Worm (Caenorhabditis elegans): ENCODE data around the gene tmem-131.
"Not testable (repeated sequence)": the region's sequence is repeated elsewhere in the genome, so short reads cannot be mapped to it uniquely, and the experiment has no call there.

tmem-131 gene

ce11 chrIII:5042112-5042511 lies 44.2 kb upstream of the tmem-131 start, which contains the start of gene nlp-43:
Gene nlp-43 (plus strand): TSS chrIII:5042412.
- TF ChIP-seq lim-7 (GFP tag; IDR thresholded peaks at IDR 0.05) = no peak
- no peak for TF ChIP-seq vab-7 (GFP tag; IDR thresholded peaks at IDR 0.05)
- TF ChIP-seq nhr-48 (tag; optimal IDR thresholded peaks at IDR 0.05) = no peak
- no peak for TF ChIP-seq dmd-9 (GFP tag; IDR thresholded peaks at IDR 0.05)
- no peak for TF ChIP-seq lin-1 (GFP tag; IDR thresholded peaks at IDR 0.05)
- no peak for TF ChIP-seq lin-13 (GFP tag; optimal IDR thresholded peaks at IDR 0.05)

- TF ChIP-seq ceh-28 (tag; optimal IDR thresholded peaks at IDR 0.05) (no peak), dmd-9 (GFP tag; IDR thresholded peaks at IDR 0.05) (no peak), ces-1 (GFP tag; optimal IDR thresholded peaks at IDR 0.05) (no peak), F26F4.8 (GFP tag; conservative IDR thresholded peaks at IDR 0.05) (no peak), ceh-44 (GFP tag; IDR thresholded peaks at IDR 0.05) (no peak), R02D3.7 (tag; optimal IDR thresholded peaks at IDR 0.05) (no peak), zip-11 (GFP tag; IDR thresholded peaks at IDR 0.05) (no peak), pqm-1 (tag; optimal IDR thresholded peaks at IDR 0.05) (no peak), jun-1 (tag; optimal IDR thresholded peaks at IDR 0.05) (no peak), unc-39 (tag; optimal IDR thresholded peaks at IDR 0.05) (no peak), zag-1 (tag; optimal IDR thresholded peaks at IDR 0.05) (no peak), F37D6.2 (tag; optimal IDR thresholded peaks at IDR 0.05) (no peak)
Observed at ce11 chrIII:5036158-5036557, 38.2 kb upstream of the tmem-131 start, which contains the start of gene C45G9.6. Gene C45G9.6 (plus strand): TSS chrIII:5036458.

- TF ChIP-seq pha-4 (GFP tag; IDR thresholded peaks at IDR 0.05) = peak; percentile 89
- not testable (repeated sequence) for TF ChIP-seq pha-4 (tag; optimal IDR thresholded peaks at IDR 0.05)
- peak; percentile 88 for TF ChIP-seq set-16 (GFP tag; IDR thresholded peaks at IDR 0.05)
- TF ChIP-seq arid-1 (GFP tag; conservative IDR thresholded peaks at IDR 0.05) = peak; percentile 92
- peak; percentile 63 for TF ChIP-seq nhr-48 (tag; optimal IDR thresholded peaks at IDR 0.05)
- TF ChIP-seq lir-3 (tag; optimal IDR thresholded peaks at IDR 0.05) = peak; percentile 73
- peak; percentile 50 for TF ChIP-seq nhr-11 (tag; optimal IDR thresholded peaks at IDR 0.05)
- TF ChIP-seq mxl-2 (GFP tag; conservative IDR thresholded peaks at IDR 0.05) = peak; percentile 70
- peak; percentile 31 for TF ChIP-seq nhr-28 (tag; optimal IDR thresholded peaks at IDR 0.05)
- peak; percentile 97 for TF ChIP-seq egl-43 (GFP tag; IDR thresholded peaks at IDR 0.05)
- TF ChIP-seq nhr-6 (tag; optimal IDR thresholded peaks at IDR 0.05) = peak; percentile 23
- TF ChIP-seq dpl-1 (GFP tag; optimal IDR thresholded peaks at IDR 0.05) = peak; percentile 23
- TF ChIP-seq madf-9 (GFP tag; conservative IDR thresholded peaks at IDR 0.05) = peak; percentile 77
- peak; percentile 86 for TF ChIP-seq sdz-12 (GFP tag; optimal IDR thresholded peaks at IDR 0.05)
- TF ChIP-seq F26F4.8 (GFP tag; conservative IDR thresholded peaks at IDR 0.05) = 0 out of 2 replicates have a peak, but pooled peaks have one; percentile 47
- TF ChIP-seq zip-11 (GFP tag; IDR thresholded peaks at IDR 0.05) = 0 out of 2 replicates have a peak, but pooled peaks have one; percentile 60
- peak; percentile 66 for TF ChIP-seq lin-29 (GFP tag; IDR thresholded peaks at IDR 0.05)
- TF ChIP-seq lim-7 (GFP tag; IDR thresholded peaks at IDR 0.05) = peak; percentile 78
- peak; percentile 72 for TF ChIP-seq vab-7 (GFP tag; IDR thresholded peaks at IDR 0.05)
- TF ChIP-seq mxl-3 (GFP tag; optimal IDR thresholded peaks at IDR 0.05) = peak; percentile 91
- peak; percentile 76 for TF ChIP-seq mes-2 (tag; optimal IDR thresholded peaks at IDR 0.05; ENCODE audit: poor library complexity, severe bottlenecking)
- TF ChIP-seq dmd-6 (GFP tag; IDR thresholded peaks at IDR 0.05) = peak; percentile 88
- peak; percentile 24 for TF ChIP-seq zip-2 (tag; optimal IDR thresholded peaks at IDR 0.05)
- TF ChIP-seq ceh-32 (tag; optimal IDR thresholded peaks at IDR 0.05; ENCODE audit: poor library complexity) = peak; percentile 47
- TF ChIP-seq aha-1 (tag) = peak; percentile 93
- peak; percentile 69 for TF ChIP-seq unc-130 (GFP tag; optimal IDR thresholded peaks at IDR 0.05)
- TF ChIP-seq nhr-77 (tag; optimal IDR thresholded peaks at IDR 0.05) = peak; percentile 8
- TF ChIP-seq Y48G9A.11 (GFP tag; IDR thresholded peaks at IDR 0.05) = peak; percentile 68; the same call in 1 of the 2 replicates
- peak; percentile 68 for TF ChIP-seq spr-3 (GFP tag; optimal IDR thresholded peaks at IDR 0.05)
- TF ChIP-seq ZK337.2 (GFP tag; IDR thresholded peaks at IDR 0.05) = peak; percentile 58; the same call in 1 of the 2 replicates
- TF ChIP-seq hif-1 (tag; optimal IDR thresholded peaks at IDR 0.05) = peak; percentile 32 to 48
- peak; percentile 81; the same call in 1 of the 2 replicates for TF ChIP-seq snpc-1.2 (GFP tag; IDR thresholded peaks at IDR 0.05)
- peak; percentile 50; the same call in 1 of the 2 replicates for TF ChIP-seq nhr-42 (GFP tag; IDR thresholded peaks at IDR 0.05)
- peak; percentile 71 to 85 for TF ChIP-seq daf-16 (GFP tag; optimal IDR thresholded peaks at IDR 0.05)
- TF ChIP-seq daf-16 (tag; optimal IDR thresholded peaks at IDR 0.05) = peak; percentile 25
Observed at ce11 chrIII:5031375-5031836, 33.4 kb upstream of the tmem-131 start.
